ENCODE assay signal across 2 fruit fly cellular contexts in the genomic region with DNA sequence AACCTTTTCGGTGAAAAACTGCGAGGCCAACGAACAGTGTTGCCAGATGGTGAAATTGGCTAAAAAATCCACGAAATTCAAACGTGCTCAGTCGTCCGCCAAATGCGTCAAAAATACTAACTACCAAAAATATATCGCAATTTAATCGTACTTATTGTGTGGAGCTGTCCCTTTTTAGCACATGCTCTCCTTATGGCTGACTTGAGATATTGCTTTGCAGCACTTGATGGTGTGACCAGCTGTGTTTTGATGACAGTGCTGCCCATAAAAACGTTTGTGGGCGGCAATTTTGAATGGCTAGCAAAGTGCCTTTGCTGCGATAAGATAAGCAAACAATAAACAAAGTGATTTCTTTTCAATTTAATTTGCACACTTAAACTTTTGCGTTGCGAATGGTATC.
TF ChIP-seq lines count a peak whose summit lies in the region.

A gene (minus strand): TSS at position 208 of the 400 bp plus-strand sequence.

TF ChIP-seq in whole organism, adult, 20 proteins besides CTCF, POLR2A, EP300 and RAD21 (continued from another document):
- TF ChIP-seq cnc (optimal IDR thresholded peaks at IDR 0.05; lab: Kevin White, UChicago): peak in 1 of 2 experiments; percentile 14
- TF ChIP-seq CG33017 (tag; optimal IDR thresholded peaks at IDR 0.05; lab: Kevin White, UChicago): no peak
- no peak for TF ChIP-seq CG5204 (GFP tag; optimal IDR thresholded peaks at IDR 0.05; lab: Kevin White, UChicago)

TF ChIP-seq in whole organism, embryonic, 481 proteins besides CTCF, POLR2A, EP300 and RAD21 (continued from another document and continues in another):
- TF ChIP-seq hth (optimal IDR thresholded peaks at IDR 0.05; lab: Kevin White, UChicago) (no peak), CG4730 (GFP tag; IDR thresholded peaks at IDR 0.05; lab: Robert Waterston, UW) (no peak), ftz-f1 (GFP tag; optimal IDR thresholded peaks at IDR 0.05; lab: Kevin White, UChicago) (peak; percentile 85), HLHmδ (GFP tag; optimal IDR thresholded peaks at IDR 0.05; lab: Kevin White, UChicago) (no peak), Pdp1 (GFP tag; optimal IDR thresholded peaks at IDR 0.05; lab: Kevin White, UChicago) (peak in 1 of 2 experiments; percentile 40), CG30431 (GFP tag; optimal IDR thresholded peaks at IDR 0.05; lab: Kevin White, UChicago) (no peak), CG13775 (GFP tag; optimal IDR thresholded peaks at IDR 0.05; lab: Kevin White, UChicago) (no peak), Jarid2 (GFP tag; optimal IDR thresholded peaks at IDR 0.05; lab: Kevin White, UChicago) (no peak), ato (GFP tag; IDR thresholded peaks at IDR 0.05; lab: Robert Waterston, UW; ENCODE audit: partially characterized antibody) (no peak), CG9609 (GFP tag; optimal IDR thresholded peaks at IDR 0.05; lab: Kevin White, UChicago) (no peak), cg (GFP tag; optimal IDR thresholded peaks at IDR 0.05; lab: Kevin White, UChicago) (no peak), CG14710 (tag; optimal IDR thresholded peaks at IDR 0.05; lab: Kevin White, UChicago) (peak; percentile 69), CG15269 (tag; optimal IDR thresholded peaks at IDR 0.05; lab: Kevin White, UChicago) (no peak), trh (GFP tag; optimal IDR thresholded peaks at IDR 0.05; lab: Kevin White, UChicago) (no peak), Dbx (GFP tag; IDR thresholded peaks at IDR 0.05; lab: Robert Waterston, UW) (no peak), CG5953 (GFP tag; IDR thresholded peaks at IDR 0.05; lab: Robert Waterston, UW) (no peak), CG10366 (GFP tag; IDR thresholded peaks at IDR 0.05; lab: Robert Waterston, UW) (no peak), grau (tag; optimal IDR thresholded peaks at IDR 0.05; lab: Kevin White, UChicago) (peak; percentile 1), dysf (GFP tag; IDR thresholded peaks at IDR 0.05; lab: Robert Waterston, UW) (no peak), toy (GFP tag; IDR thresholded peaks at IDR 0.05; lab: Robert Waterston, UW) (no peak), psq (GFP tag; optimal IDR thresholded peaks at IDR 0.05; lab: Kevin White, UChicago) (no peak), CG9876 (GFP tag; optimal IDR thresholded peaks at IDR 0.05; lab: Kevin White, UChicago) (no peak), Adf1 (GFP tag; IDR thresholded peaks at IDR 0.05; lab: Robert Waterston, UW) (no peak), pho (GFP tag; optimal IDR thresholded peaks at IDR 0.05; lab: Kevin White, UChicago) (no peak), kah (GFP tag; optimal IDR thresholded peaks at IDR 0.05; lab: Kevin White, UChicago) (no peak), CG8924 (tag; optimal IDR thresholded peaks at IDR 0.05; lab: Kevin White, UChicago) (peak; percentile 20), CG18011 (GFP tag; optimal IDR thresholded peaks at IDR 0.05; lab: Kevin White, UChicago) (no peak), Sin3A (optimal IDR thresholded peaks at IDR 0.05; lab: Kevin White, UChicago) (peak; percentile 94), crol (GFP tag; IDR thresholded peaks at IDR 0.05; lab: Robert Waterston, UW) (no peak), emc (GFP tag; optimal IDR thresholded peaks at IDR 0.05; lab: Kevin White, UChicago) (no peak), stwl (tag; optimal IDR thresholded peaks at IDR 0.05; lab: Kevin White, UChicago) (peak; percentile 84), Opbp (GFP tag; IDR thresholded peaks at IDR 0.05; lab: Robert Waterston, UW; ENCODE audit: partially characterized antibody) (peak; percentile 66; the same call in 1 of the 3 replicates), CG1603 (tag; optimal IDR thresholded peaks at IDR 0.05; lab: Kevin White, UChicago) (peak; percentile 83), zfh2 (GFP tag; optimal IDR thresholded peaks at IDR 0.05; lab: Kevin White, UChicago) (no peak), oc (tag; optimal IDR thresholded peaks at IDR 0.05; lab: Kevin White, UChicago) (no peak), ems (GFP tag; optimal IDR thresholded peaks at IDR 0.05; lab: Kevin White, UChicago) (no peak), NK7.1 (GFP tag; optimal IDR thresholded peaks at IDR 0.05; lab: Kevin White, UChicago) (no peak), CG2202 (tag; optimal IDR thresholded peaks at IDR 0.05; lab: Kevin White, UChicago) (no peak), Ets97D (GFP tag; optimal IDR thresholded peaks at IDR 0.05; lab: Kevin White, UChicago) (peak; percentile 82), CG13894 (tag; optimal IDR thresholded peaks at IDR 0.05; lab: Kevin White, UChicago) (peak; percentile 61), her (GFP tag; optimal IDR thresholded peaks at IDR 0.05; lab: Kevin White, UChicago) (peak; percentile 72), ab (GFP tag; optimal IDR thresholded peaks at IDR 0.05; lab: Kevin White, UChicago) (no peak), gcm (GFP tag; optimal IDR thresholded peaks at IDR 0.05; lab: Kevin White, UChicago) (no peak), CG32532 (GFP tag; IDR thresholded peaks at IDR 0.05; lab: Robert Waterston, UW) (no peak), btn (GFP tag; optimal IDR thresholded peaks at IDR 0.05; lab: Kevin White, UChicago) (no peak), tll (GFP tag; optimal IDR thresholded peaks at IDR 0.05; lab: Kevin White, UChicago) (peak in 1 of 2 experiments; percentile 34), CG4328 (GFP tag; optimal IDR thresholded peaks at IDR 0.05; lab: Kevin White, UChicago) (no peak), CG4820 (GFP tag; optimal IDR thresholded peaks at IDR 0.05; lab: Kevin White, UChicago) (no peak), Gug (GFP tag; IDR thresholded peaks at IDR 0.05; lab: Robert Waterston, UW) (no peak), pb (GFP tag; optimal IDR thresholded peaks at IDR 0.05; lab: Kevin White, UChicago) (no peak), esg (GFP tag; conservative IDR thresholded peaks at IDR 0.05; lab: Robert Waterston, UW) (no peak), Hmx (GFP tag; optimal IDR thresholded peaks at IDR 0.05; lab: Kevin White, UChicago) (no peak), Aef1 (GFP tag; IDR thresholded peaks at IDR 0.05; lab: Robert Waterston, UW) (no peak), eve (GFP tag; optimal IDR thresholded peaks at IDR 0.05; lab: Kevin White, UChicago) (no peak), dati (GFP tag; IDR thresholded peaks at IDR 0.05; lab: Robert Waterston, UW) (no peak), exex (tag; optimal IDR thresholded peaks at IDR 0.05; lab: Kevin White, UChicago) (no peak), sna (GFP tag; IDR thresholded peaks at IDR 0.05; lab: Robert Waterston, UW; ENCODE audit: partially characterized antibody) (peak; percentile 56; the same call in 1 of the 2 replicates), nom (GFP tag; optimal IDR thresholded peaks at IDR 0.05; lab: Kevin White, UChicago) (no peak), CG12299 (tag; optimal IDR thresholded peaks at IDR 0.05; lab: Kevin White, UChicago) (no peak), CG7271 (tag; optimal IDR thresholded peaks at IDR 0.05; lab: Kevin White, UChicago) (no peak), CG10565 (GFP tag; optimal IDR thresholded peaks at IDR 0.05; lab: Kevin White, UChicago) (no peak), Oli (tag; optimal IDR thresholded peaks at IDR 0.05; lab: Kevin White, UChicago) (no peak), CG7786 (GFP tag; optimal IDR thresholded peaks at IDR 0.05; lab: Kevin White, UChicago) (no peak), D19A (tag; optimal IDR thresholded peaks at IDR 0.05; lab: Kevin White, UChicago) (no peak), hbn (GFP tag; IDR thresholded peaks at IDR 0.05; lab: Robert Waterston, UW; ENCODE audit: partially characterized antibody) (no peak), ken (GFP tag; IDR thresholded peaks at IDR 0.05; lab: Robert Waterston, UW) (no peak), jing (GFP tag; optimal IDR thresholded peaks at IDR 0.05; lab: Kevin White, UChicago) (no peak), CG12744 (GFP tag; optimal IDR thresholded peaks at IDR 0.05; lab: Kevin White, UChicago) (no peak), CG12236 (GFP tag; optimal IDR thresholded peaks at IDR 0.05; lab: Kevin White, UChicago) (no peak), mld (GFP tag; IDR thresholded peaks at IDR 0.05; lab: Robert Waterston, UW; ENCODE audit: partially characterized antibody) (no peak), CG9932 (GFP tag; IDR thresholded peaks at IDR 0.05; lab: Robert Waterston, UW) (no peak), CG31224 (GFP tag; IDR thresholded peaks at IDR 0.05; lab: Robert Waterston, UW) (no peak), NC2α (GFP tag; optimal IDR thresholded peaks at IDR 0.05; lab: Kevin White, UChicago) (no peak), Ssrp (tag; optimal IDR thresholded peaks at IDR 0.05; lab: Kevin White, UChicago) (no peak), CG10274 (GFP tag; optimal IDR thresholded peaks at IDR 0.05; lab: Kevin White, UChicago) (no peak), CG1529 (GFP tag; optimal IDR thresholded peaks at IDR 0.05; lab: Kevin White, UChicago) (no peak), CG31441 (GFP tag; IDR thresholded peaks at IDR 0.05; lab: Robert Waterston, UW) (0 out of 2 replicates have a peak, but pooled peaks have one; percentile 15), E2f1 (GFP tag; IDR thresholded peaks at IDR 0.05; lab: Robert Waterston, UW) (no peak), row (GFP tag; IDR thresholded peaks at IDR 0.05; lab: Robert Waterston, UW) (0 out of 3 replicates have a peak, but pooled peaks have one; percentile 25), Lim3 (GFP tag; IDR thresholded peaks at IDR 0.05; lab: Robert Waterston, UW) (no peak), ham (GFP tag; IDR thresholded peaks at IDR 0.05; lab: Robert Waterston, UW) (no peak), fd102C (GFP tag; optimal IDR thresholded peaks at IDR 0.05; lab: Kevin White, UChicago) (no peak), CG14965 (GFP tag; optimal IDR thresholded peaks at IDR 0.05; lab: Kevin White, UChicago; ENCODE audit: borderline replicate concordance) (no peak), az2 (GFP tag; optimal IDR thresholded peaks at IDR 0.05; lab: Kevin White, UChicago) (no peak), CG17912 (GFP tag; optimal IDR thresholded peaks at IDR 0.05; lab: Kevin White, UChicago) (no peak), C15 (GFP tag; IDR thresholded peaks at IDR 0.05; lab: Robert Waterston, UW) (no peak), CG31388 (GFP tag; optimal IDR thresholded peaks at IDR 0.05; lab: Kevin White, UChicago) (no peak), fd64A (GFP tag; optimal IDR thresholded peaks at IDR 0.05; lab: Kevin White, UChicago) (no peak), CG8944 (GFP tag; optimal IDR thresholded peaks at IDR 0.05; lab: Kevin White, UChicago) (no peak), CG17328 (GFP tag; IDR thresholded peaks at IDR 0.05; lab: Robert Waterston, UW) (no peak), gfzf (GFP tag; optimal IDR thresholded peaks at IDR 0.05; lab: Kevin White, UChicago) (peak; percentile 93), repo (GFP tag; optimal IDR thresholded peaks at IDR 0.05; lab: Kevin White, UChicago) (no peak), CG6813 (GFP tag; optimal IDR thresholded peaks at IDR 0.05; lab: Kevin White, UChicago) (no peak), dm (GFP tag; optimal IDR thresholded peaks at IDR 0.05; lab: Kevin White, UChicago) (peak; percentile 48), CG7963 (GFP tag; IDR thresholded peaks at IDR 0.05; lab: Robert Waterston, UW; ENCODE audit: partially characterized antibody) (no peak), CG10959 (GFP tag; IDR thresholded peaks at IDR 0.05; lab: Robert Waterston, UW) (no peak), mirr (GFP tag; optimal IDR thresholded peaks at IDR 0.05; lab: Kevin White, UChicago) (no peak), sqz (GFP tag; optimal IDR thresholded peaks at IDR 0.05; lab: Kevin White, UChicago) (no peak), CG12219 (GFP tag; optimal IDR thresholded peaks at IDR 0.05; lab: Kevin White, UChicago) (no peak), CG14860 (GFP tag; IDR thresholded peaks at IDR 0.05; lab: Robert Waterston, UW; ENCODE audit: partially characterized antibody) (0 out of 3 replicates have a peak, but pooled peaks have one; percentile 17), inv (GFP tag; IDR thresholded peaks at IDR 0.05; lab: Robert Waterston, UW; ENCODE audit: partially characterized antibody) (peak; percentile 37; the same call in 1 of the 2 replicates), CG6175 (GFP tag; IDR thresholded peaks at IDR 0.05; lab: Robert Waterston, UW) (no peak), Mrtf (GFP tag; IDR thresholded peaks at IDR 0.05; lab: Robert Waterston, UW) (no peak), Camta (GFP tag; optimal IDR thresholded peaks at IDR 0.05; lab: Kevin White, UChicago) (no peak), CG7556 (GFP tag; optimal IDR thresholded peaks at IDR 0.05; lab: Kevin White, UChicago) (no peak), CG18619 (GFP tag; optimal IDR thresholded peaks at IDR 0.05; lab: Kevin White, UChicago) (no peak), CG30020 (tag; optimal IDR thresholded peaks at IDR 0.05; lab: Kevin White, UChicago) (peak; percentile 33), GATAe (GFP tag; conservative IDR thresholded peaks at IDR 0.05; lab: Robert Waterston, UW) (peak; percentile 57; the same call in 1 of the 2 replicates), CG6254 (GFP tag; optimal IDR thresholded peaks at IDR 0.05; lab: Kevin White, UChicago) (no peak), Dip2 (GFP tag; IDR thresholded peaks at IDR 0.05; lab: Robert Waterston, UW) (no peak), CG11398 (GFP tag; optimal IDR thresholded peaks at IDR 0.05; lab: Kevin White, UChicago) (no peak), sens (GFP tag; lab: Kevin White, UChicago) (no peak), CG14441 (GFP tag; IDR thresholded peaks at IDR 0.05; lab: Robert Waterston, UW) (no peak), kni (GFP tag; optimal IDR thresholded peaks at IDR 0.05; lab: Kevin White, UChicago) (no peak), Rfx (GFP tag; IDR thresholded peaks at IDR 0.05; lab: Robert Waterston, UW) (no peak), hb (GFP tag; IDR thresholded peaks at IDR 0.05; lab: Robert Waterston, UW; ENCODE audit: partially characterized antibody) (no peak; the same call in 2 of the 3 replicates), lmd (GFP tag; IDR thresholded peaks at IDR 0.05; lab: Robert Waterston, UW) (no peak), Fer3 (tag; optimal IDR thresholded peaks at IDR 0.05; lab: Kevin White, UChicago) (no peak), odd (GFP tag; optimal IDR thresholded peaks at IDR 0.05; lab: Kevin White, UChicago) (no peak), schlank (tag; optimal IDR thresholded peaks at IDR 0.05; lab: Kevin White, UChicago) (no peak), CG11247 (GFP tag; IDR thresholded peaks at IDR 0.05; lab: Robert Waterston, UW) (no peak), Neu2 (GFP tag; optimal IDR thresholded peaks at IDR 0.05; lab: Kevin White, UChicago; ENCODE audit: borderline replicate concordance) (no peak), CG12104 (GFP tag; optimal IDR thresholded peaks at IDR 0.05; lab: Kevin White, UChicago) (peak; percentile 13), CG11560 (tag; IDR thresholded peaks at IDR 0.05; lab: Robert Waterston, UW) (no peak), Med (GFP tag; lab: Kevin White, UChicago) (peak; percentile 48), Sox102F (GFP tag; optimal IDR thresholded peaks at IDR 0.05; lab: Kevin White, UChicago) (no peak), dmrt11E (tag; optimal IDR thresholded peaks at IDR 0.05; lab: Kevin White, UChicago) (no peak), CG15696 (tag; optimal IDR thresholded peaks at IDR 0.05; lab: Kevin White, UChicago) (no peak)
